Worm (Caenorhabditis elegans): ENCODE measurements around the gene ufm-1.

ufm-1 gene

DNA sequence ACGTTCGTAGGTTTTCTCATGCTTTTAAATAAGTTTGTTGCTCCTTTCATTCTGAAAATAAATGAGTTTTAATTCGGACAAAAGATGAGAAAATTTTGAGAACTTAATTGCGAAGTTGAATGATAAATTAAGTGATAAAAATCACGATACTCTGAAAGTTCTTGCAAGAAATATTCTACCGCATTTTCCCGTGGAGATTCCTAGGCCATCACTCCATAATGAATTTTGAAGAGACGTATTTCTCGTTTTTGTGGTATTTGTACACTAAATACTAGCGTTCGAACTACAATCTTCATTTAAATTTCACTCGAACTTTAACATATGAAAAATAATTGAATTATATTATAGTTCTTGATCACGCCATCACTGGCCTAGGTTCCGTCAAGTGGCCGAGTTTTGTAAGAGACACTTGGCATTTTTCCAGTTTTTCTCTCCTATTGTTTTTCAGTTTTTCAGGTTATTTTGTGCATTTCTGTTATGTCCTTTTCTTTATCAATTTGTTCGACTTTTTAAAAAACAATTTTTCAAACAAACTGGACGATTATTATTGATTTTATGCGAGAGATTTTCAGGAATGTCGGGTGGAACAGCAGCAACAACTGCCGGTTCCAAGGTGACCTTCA lies at the start of gene ufm-1, which contains the start of gene coq-5:
Gene ufm-1, plus strand, starts transcription at position 573 of the 623 bp plus-strand sequence.
Gene coq-5, minus strand, starts transcription at position 51 of the 623 bp plus-strand sequence.
- no peak for TF ChIP-seq arid-1 (GFP tag; conservative IDR thresholded peaks at IDR 0.05)
- no peak for TF ChIP-seq ama-1 (optimal IDR thresholded peaks at IDR 0.05)
- TF ChIP-seq lin-1 (GFP tag; IDR thresholded peaks at IDR 0.05), result no peak
- TF ChIP-seq zfp-3 (GFP tag; conservative IDR thresholded peaks at IDR 0.05), result no peak
- no peak for TF ChIP-seq lin-13 (GFP tag; optimal IDR thresholded peaks at IDR 0.05)
- no peak for TF ChIP-seq ceh-32 (tag; optimal IDR thresholded peaks at IDR 0.05; ENCODE audit: poor library complexity)
- peak; percentile 58 for TF ChIP-seq T20F7.1 (GFP tag; optimal IDR thresholded peaks at IDR 0.05)
- no peak for TF ChIP-seq nhr-28 (tag; optimal IDR thresholded peaks at IDR 0.05)
- no peak for TF ChIP-seq ceh-20 (GFP tag; IDR thresholded peaks at IDR 0.05)
- TF ChIP-seq mep-1 (tag; optimal IDR thresholded peaks at IDR 0.05), result peak; percentile 1
- no peak for TF ChIP-seq ceh-28 (tag; optimal IDR thresholded peaks at IDR 0.05)
- TF ChIP-seq nhr-102 (tag; optimal IDR thresholded peaks at IDR 0.05), result peak; percentile 3
- no peak for TF ChIP-seq snpc-1.2 (GFP tag; IDR thresholded peaks at IDR 0.05)
- peak in 1 of 2 experiments; percentile 18 for TF ChIP-seq lsy-2 (tag; optimal IDR thresholded peaks at IDR 0.05)
- no peak for TF ChIP-seq nhr-77 (tag; optimal IDR thresholded peaks at IDR 0.05)
- TF ChIP-seq attf-4 (tag; optimal IDR thresholded peaks at IDR 0.05), result no peak
- TF ChIP-seq nhr-76 (tag; optimal IDR thresholded peaks at IDR 0.05), result no peak
- TF ChIP-seq pqm-1 (tag; optimal IDR thresholded peaks at IDR 0.05), result no peak
- TF ChIP-seq jun-1 (tag; optimal IDR thresholded peaks at IDR 0.05), result no peak
- no peak for TF ChIP-seq sdz-12 (GFP tag; optimal IDR thresholded peaks at IDR 0.05)
- TF ChIP-seq aha-1 (tag), result no peak
- TF ChIP-seq daf-8 (GFP tag; IDR thresholded peaks at IDR 0.05), result no peak
- no peak for TF ChIP-seq R02D3.7 (tag; optimal IDR thresholded peaks at IDR 0.05)
- TF ChIP-seq ZK337.2 (GFP tag; IDR thresholded peaks at IDR 0.05), result no peak
- peak; percentile 31 for TF ChIP-seq dpl-1 (GFP tag; optimal IDR thresholded peaks at IDR 0.05)
- no peak for TF ChIP-seq hlh-11 (tag; optimal IDR thresholded peaks at IDR 0.05)
- no peak for TF ChIP-seq skn-1 (tag; optimal IDR thresholded peaks at IDR 0.05)
- no peak for TF ChIP-seq Y5F2A.4 (GFP tag; optimal IDR thresholded peaks at IDR 0.05)
- TF ChIP-seq aly-2 (tag; optimal IDR thresholded peaks at IDR 0.05), result no peak
- no peak for TF ChIP-seq pha-4 (GFP tag; IDR thresholded peaks at IDR 0.05)
- TF ChIP-seq pha-4 (tag; optimal IDR thresholded peaks at IDR 0.05), result no peak
- no peak for TF ChIP-seq zag-1 (tag; optimal IDR thresholded peaks at IDR 0.05)
- TF ChIP-seq nhr-237 (tag; optimal IDR thresholded peaks at IDR 0.05), result no peak
- TF ChIP-seq ZK546.5 (tag; optimal IDR thresholded peaks at IDR 0.05), result no peak
- no peak for TF ChIP-seq rbr-2 (tag; optimal IDR thresholded peaks at IDR 0.05)
- TF ChIP-seq hif-1 (tag; optimal IDR thresholded peaks at IDR 0.05), result peak in 1 of 2 experiments; percentile 72
- no peak for TF ChIP-seq lin-39 (tag; optimal IDR thresholded peaks at IDR 0.05)
- peak; percentile 78 for TF ChIP-seq unc-130 (GFP tag; optimal IDR thresholded peaks at IDR 0.05)
- peak; percentile 35 for TF ChIP-seq mes-2 (tag; optimal IDR thresholded peaks at IDR 0.05; ENCODE audit: poor library complexity, severe bottlenecking)
- TF ChIP-seq vab-7 (GFP tag; IDR thresholded peaks at IDR 0.05), result no peak

DNA sequence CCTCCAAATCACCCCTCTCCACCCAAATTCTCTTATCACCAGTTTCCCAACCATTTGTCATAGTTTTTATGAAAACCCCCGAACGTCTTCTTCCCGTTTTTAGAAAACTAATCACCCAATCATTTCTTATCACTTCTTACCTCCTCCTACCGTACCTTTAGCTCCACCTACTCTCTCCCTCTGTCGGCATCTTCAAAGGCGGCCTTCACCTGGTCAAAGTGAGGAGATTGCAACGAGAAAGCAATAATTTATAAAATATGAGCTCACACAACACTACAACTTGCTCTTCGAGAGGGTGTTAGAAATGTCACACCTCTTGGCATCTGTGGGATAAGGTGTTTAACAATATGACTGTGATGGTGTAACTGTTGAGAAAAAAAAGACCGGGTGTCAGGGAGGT lies 49.7 kb upstream of the ufm-1 start:
- TF ChIP-seq mdl-1 (tag; optimal IDR thresholded peaks at IDR 0.05) (no peak), nhr-11 (tag; optimal IDR thresholded peaks at IDR 0.05) (no peak), daf-19 (GFP tag; conservative IDR thresholded peaks at IDR 0.05) (no peak), mxl-2 (GFP tag; conservative IDR thresholded peaks at IDR 0.05) (no peak), egl-43 (GFP tag; IDR thresholded peaks at IDR 0.05) (no peak), lir-3 (tag; optimal IDR thresholded peaks at IDR 0.05) (no peak), F44E2.7 (GFP tag; IDR thresholded peaks at IDR 0.05) (no peak), nhr-10 (tag; optimal IDR thresholded peaks at IDR 0.05) (no peak)

All from whole organism, L4 larva.